Worm (Caenorhabditis elegans) whole organism, L3 larva: ENCODE data around the gene tctn-1.

Source experiments
- R02D3.7 ChIP-seq: fragments of 150-350 bp; optimal IDR thresholded peaks from 2 replicates; lab custom pipeline; 2014; ENCODE audit warnings: missing biosample characterization, missing genetic modification characterization
- aly-2 ChIP-seq: fragments of 150-350 bp; optimal IDR thresholded peaks from 2 replicates; lab custom pipeline; 2014; ENCODE audit warnings: missing biosample characterization, missing genetic modification characterization
- ama-1 ChIP-seq: fragments of 150-350 bp; optimal IDR thresholded peaks from 2 replicates; lab custom pipeline; 2018
- ceh-16 ChIP-seq: sonication (generic microtip); optimal IDR thresholded peaks from 2 replicates; lab custom pipeline; 2017; ENCODE audit warnings: missing biosample characterization, missing genetic modification characterization
- ceh-28 ChIP-seq: fragments of 150-350 bp; optimal IDR thresholded peaks from 2 replicates; lab custom pipeline; 2014; ENCODE audit warnings: missing biosample characterization, missing genetic modification reagents, missing genetic modification characterization
- ceh-82 ChIP-seq: fragments of 150-350 bp; optimal IDR thresholded peaks from 2 replicates; lab custom pipeline; 2014; ENCODE audit warnings: missing biosample characterization, missing genetic modification characterization
- ceh-9 ChIP-seq: sonication (generic microtip); optimal IDR thresholded peaks from 2 replicates; lab custom pipeline; 2018; ENCODE audit warnings: missing biosample characterization, missing genetic modification characterization
- daf-12 ChIP-seq: fragments of 150-350 bp; optimal IDR thresholded peaks from 2 replicates; lab custom pipeline; 2014; ENCODE audit warnings: missing biosample characterization, missing genetic modification reagents, missing genetic modification characterization
- egl-5 ChIP-seq: fragments of 150-350 bp; optimal IDR thresholded peaks from 2 replicates; lab custom pipeline; 2017; ENCODE audit warnings: missing biosample characterization, missing genetic modification reagents, missing genetic modification characterization, inconsistent platforms
- elt-1 ChIP-seq: fragments of 150-350 bp; optimal IDR thresholded peaks from 2 replicates; lab custom pipeline; 2014; ENCODE audit warnings: missing biosample characterization, missing genetic modification characterization
- elt-2 ChIP-seq: sonication (generic microtip); optimal IDR thresholded peaks from 2 replicates; lab custom pipeline; 2016; ENCODE audit warnings: missing genetic modification reagents, mild to moderate bottlenecking, missing genetic modification characterization, missing compliant biosample characterization
- fkh-10 ChIP-seq: sonication (generic microtip); optimal IDR thresholded peaks from 2 replicates; lab custom pipeline; 2017; ENCODE audit warnings: missing biosample characterization, missing genetic modification reagents, missing genetic modification characterization
- fkh-2 ChIP-seq: fragments of 150-350 bp; optimal IDR thresholded peaks from 2 replicates; lab custom pipeline; 2014; ENCODE audit warnings: missing biosample characterization, missing genetic modification reagents, missing genetic modification characterization
- fos-1 ChIP-seq: fragments of 150-350 bp; optimal IDR thresholded peaks from 2 replicates; lab custom pipeline; 2014; ENCODE audit warnings: missing biosample characterization, missing genetic modification characterization
- hmg-11 ChIP-seq: sonication (generic microtip); optimal IDR thresholded peaks from 2 replicates; lab custom pipeline; 2016; ENCODE audit warnings: missing genetic modification characterization, missing compliant biosample characterization
- jun-1 ChIP-seq: fragments of 150-350 bp; optimal IDR thresholded peaks from 2 replicates; lab custom pipeline; 2014; ENCODE audit warnings: missing biosample characterization, missing genetic modification reagents, missing genetic modification characterization
- lin-15B ChIP-seq: fragments of 150-350 bp; optimal IDR thresholded peaks from 2 replicates; lab custom pipeline; 2014; ENCODE audit warnings: missing biosample characterization, missing genetic modification characterization
- lsy-12 ChIP-seq: sonication (generic microtip); optimal IDR thresholded peaks from 2 replicates; lab custom pipeline; 2016; ENCODE audit warnings: mild to moderate bottlenecking, missing genetic modification characterization, missing compliant biosample characterization
- mdl-1 ChIP-seq: fragments of 150-350 bp; optimal IDR thresholded peaks from 2 replicates; lab custom pipeline; 2014; ENCODE audit warnings: missing biosample characterization, missing genetic modification characterization
- mml-1 ChIP-seq: fragments of 150-350 bp; sonication (generic microtip); optimal IDR thresholded peaks from 3 replicates; lab custom pipeline; 2014; ENCODE audit warnings: missing biosample characterization, missing genetic modification characterization
- nfya-1 ChIP-seq: sonication (generic microtip); optimal IDR thresholded peaks from 2 replicates; lab custom pipeline; 2017; ENCODE audit warnings: missing genetic modification characterization, mild to moderate bottlenecking, missing compliant biosample characterization, antibody characterized with exemption, moderate library complexity; ENCODE audit not compliant: insufficient read depth
- nhr-11 ChIP-seq: fragments of 150-350 bp; optimal IDR thresholded peaks from 2 replicates; lab custom pipeline; 2014; ENCODE audit warnings: missing biosample characterization, missing genetic modification characterization
- nhr-12 ChIP-seq: fragments of 150-350 bp; optimal IDR thresholded peaks from 2 replicates; lab custom pipeline; 2014; ENCODE audit warnings: missing biosample characterization, missing genetic modification characterization
- nhr-25 ChIP-seq: sonication (generic microtip); optimal IDR thresholded peaks from 2 replicates; lab custom pipeline; 2017; ENCODE audit warnings: missing biosample characterization, missing genetic modification characterization
- nhr-28 ChIP-seq: fragments of 150-350 bp; optimal IDR thresholded peaks from 2 replicates; lab custom pipeline; 2014; ENCODE audit warnings: missing biosample characterization, missing genetic modification characterization
- nhr-43 ChIP-seq: sonication (generic microtip); optimal IDR thresholded peaks from 2 replicates; lab custom pipeline; 2016; ENCODE audit warnings: mild to moderate bottlenecking, missing genetic modification characterization, missing compliant biosample characterization; ENCODE audit not compliant: poor library complexity, severe bottlenecking
- nhr-67 ChIP-seq: fragments of 150-350 bp; optimal IDR thresholded peaks from 2 replicates; lab custom pipeline; 2014; ENCODE audit warnings: missing biosample characterization, missing genetic modification characterization
- nhr-76 ChIP-seq: fragments of 150-350 bp; sonication (generic microtip); optimal IDR thresholded peaks from 5 replicates; lab custom pipeline; 2014; ENCODE audit warnings: missing biosample characterization, missing genetic modification characterization
- pha-4 ChIP-seq: fragments of 150-350 bp; optimal IDR thresholded peaks from 2 replicates; lab custom pipeline; 2014; ENCODE audit warnings: missing biosample characterization, missing genetic modification reagents, missing genetic modification characterization
- pqm-1 ChIP-seq: fragments of 150-350 bp; optimal IDR thresholded peaks from 2 replicates; lab custom pipeline; 2017; ENCODE audit warnings: missing biosample characterization, missing genetic modification characterization, inconsistent platforms
- sea-2 ChIP-seq: fragments of 150-350 bp; sonication (generic microtip); optimal IDR thresholded peaks from 4 replicates; lab custom pipeline; 2014; ENCODE audit warnings: missing biosample characterization, missing genetic modification reagents, missing genetic modification characterization
- tbx-2 ChIP-seq: sonication (generic microtip); optimal IDR thresholded peaks from 2 replicates; lab custom pipeline; 2016; ENCODE audit warnings: mild to moderate bottlenecking, missing genetic modification characterization, missing compliant biosample characterization
- unc-39 ChIP-seq: sonication (generic microtip); optimal IDR thresholded peaks from 4 replicates; lab custom pipeline; 2017; ENCODE audit warnings: missing biosample characterization, missing genetic modification characterization
- unc-62 ChIP-seq: fragments of 150-350 bp; sonication (generic microtip); optimal IDR thresholded peaks from 4 replicates; lab custom pipeline; 2014; ENCODE audit warnings: missing biosample characterization, missing genetic modification reagents, missing genetic modification characterization
- zag-1 ChIP-seq: fragments of 150-350 bp; optimal IDR thresholded peaks from 2 replicates; lab custom pipeline; 2014; ENCODE audit warnings: missing biosample characterization, missing genetic modification characterization

Gene tctn-1

ce11 chrIV:4780129-4780528 lies 32.5 kb upstream of the tctn-1 start, which contains the start of gene set-15:
TSS of gene set-15 (minus strand) at chrIV:4780229.
- TF ChIP-seq zag-1 (tag; lab: Kevin White, UChicago): no peak
- no peak for TF ChIP-seq fkh-2 (tag; lab: Kevin White, UChicago)
- no peak for TF ChIP-seq fkh-10 (GFP tag; lab: Kevin White, UChicago)
- TF ChIP-seq egl-5 (tag; lab: Kevin White, UChicago): no peak
- no peak for TF ChIP-seq lsy-12 (tag; lab: Kevin White, UChicago)
- TF ChIP-seq ceh-9 (tag; lab: Kevin White, UChicago): no peak
- no peak for TF ChIP-seq elt-2 (tag; lab: Kevin White, UChicago)

ce11 chrIV:4776501-4776900 lies 28.9 kb upstream of the tctn-1 start:
- TF ChIP-seq nhr-12 (tag; lab: Kevin White, UChicago) (no peak), lin-15B (tag; lab: Kevin White, UChicago) (no peak), nfya-1 (tag; lab: Kevin White, UChicago) (peak; percentile 94), fkh-10 (GFP tag; lab: Kevin White, UChicago) (no peak)

DNA sequence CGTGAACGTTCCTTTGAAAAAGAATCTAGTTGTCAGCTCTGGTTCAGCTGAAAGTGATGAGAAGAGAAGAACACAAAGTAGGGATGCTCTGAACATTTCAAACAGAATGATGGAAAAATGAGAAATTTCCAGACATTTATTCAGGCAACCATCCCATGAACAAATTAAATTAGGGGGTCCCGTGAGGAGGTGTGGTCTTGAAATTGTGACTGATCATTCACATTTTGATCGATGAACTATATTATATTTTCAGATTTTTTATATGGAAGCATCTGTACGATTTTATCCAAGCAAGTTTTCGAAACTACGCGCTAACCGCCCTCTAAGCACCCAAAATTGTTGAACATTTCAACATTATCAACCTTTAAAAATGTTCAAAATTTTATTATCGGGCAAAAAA lies 28.4 kb upstream of the tctn-1 start, which contains the start of gene R11E3.19:
R11E3.19 (minus strand) TSS at position 101 of the 400 bp plus-strand sequence.
- TF ChIP-seq fos-1 (no peak), lin-15B (tag; lab: Kevin White, UChicago) (no peak), nhr-12 (tag; lab: Kevin White, UChicago) (no peak), elt-1 (tag; lab: Kevin White, UChicago) (no peak)

- TF ChIP-seq sea-2 (GFP tag; lab: Kevin White, UChicago): no peak
- no peak for TF ChIP-seq ceh-9 (tag; lab: Kevin White, UChicago)
- TF ChIP-seq nhr-76 (tag; lab: Kevin White, UChicago): no peak
- TF ChIP-seq unc-39 (tag; lab: Kevin White, UChicago): no peak
- TF ChIP-seq lsy-12 (tag; lab: Kevin White, UChicago): no peak
- TF ChIP-seq ceh-16: no peak
- TF ChIP-seq tbx-2 (tag; lab: Kevin White, UChicago): no peak
Measured at ce11 chrIV:4771792-4772191, 24.2 kb upstream of the tctn-1 start, which contains the start of gene R11E3.2. TSS of gene R11E3.2 (plus strand) at chrIV:4772092.

- TF ChIP-seq pqm-1 (tag; lab: Kevin White, UChicago) (no peak), hmg-11 (tag; lab: Kevin White, UChicago) (no peak), elt-1 (tag; lab: Kevin White, UChicago) (no peak), unc-62 (GFP tag; lab: Kevin White, UChicago) (no peak), ama-1 (lab: Kevin White, UChicago) (no peak), sea-2 (GFP tag; lab: Kevin White, UChicago) (no peak), ceh-82 (tag; lab: Kevin White, UChicago) (no peak), nhr-67 (tag; lab: Kevin White, UChicago) (no peak), nhr-25 (tag; lab: Kevin White, UChicago) (no peak)
Measured at ce11 chrIV:4764422-4764821, 16.8 kb upstream of the tctn-1 start, which contains the start of gene npp-26. TSS of gene npp-26 (plus strand) at chrIV:4764722.

DNA sequence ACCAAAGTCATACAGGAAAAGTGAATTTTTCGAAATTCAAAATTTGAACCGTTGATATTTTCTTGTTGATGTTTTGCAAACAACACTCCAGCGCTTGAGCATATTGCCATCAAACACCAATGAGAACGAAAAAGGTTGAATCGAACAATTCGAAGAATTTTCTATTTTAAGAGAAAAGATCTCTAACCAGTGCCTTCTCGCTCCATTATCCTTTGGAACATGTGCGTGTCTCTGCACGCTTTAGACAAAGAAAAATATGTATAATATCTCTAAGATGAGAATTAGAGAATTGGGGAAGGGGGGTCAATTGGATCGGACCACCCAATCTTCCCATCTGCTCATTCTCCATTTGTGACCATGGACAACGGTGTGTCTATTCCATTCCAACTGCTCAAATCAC lies 16.2 kb upstream of the tctn-1 start, which contains the start of gene Y17G9B.2:
Y17G9B.2 (plus strand) TSS at position 301 of the 400 bp plus-strand sequence.
- TF ChIP-seq mdl-1 (no peak), daf-12 (tag; lab: Kevin White, UChicago) (no peak), mml-1 (tag; lab: Kevin White, UChicago) (no peak), ceh-28 (tag; lab: Kevin White, UChicago) (no peak), nhr-11 (tag; lab: Kevin White, UChicago) (no peak), hmg-11 (tag; lab: Kevin White, UChicago) (no peak), nhr-28 (no peak), R02D3.7 (no peak), pha-4 (tag; lab: Kevin White, UChicago) (no peak), ama-1 (lab: Kevin White, UChicago) (no peak), tbx-2 (tag; lab: Kevin White, UChicago) (no peak), aly-2 (tag; lab: Kevin White, UChicago) (no peak), elt-2 (tag; lab: Kevin White, UChicago) (no peak), sea-2 (GFP tag; lab: Kevin White, UChicago) (no peak), fos-1 (no peak), nhr-43 (tag; lab: Kevin White, UChicago) (no peak), jun-1 (tag; lab: Kevin White, UChicago) (no peak)
